Fruit fly (Drosophila melanogaster) whole organism, embryonic: ENCODE results near the gene CG11458.

Experiments
- Atf3 ChIP-seq: fragments of 200-800 bp; sonication (Bioruptor generic); optimal IDR thresholded peaks from 3 replicates; lab custom pipeline; 2016; ENCODE audit warnings: missing biosample characterization, missing genetic modification characterization
- Bdp1 ChIP-seq: fragments of 200-800 bp; sonication (Bioruptor generic); optimal IDR thresholded peaks from 3 replicates; lab custom pipeline; 2016; ENCODE audit warnings: missing biosample characterization, missing genetic modification characterization
- BtbVII ChIP-seq: fragments of 200-800 bp; sonication (Bioruptor generic); optimal IDR thresholded peaks from 3 replicates; lab custom pipeline; 2017; ENCODE audit warnings: missing biosample characterization, mild to moderate bottlenecking, missing genetic modification characterization
- CG10209 ChIP-seq: fragments of 200-800 bp; sonication (Bioruptor generic); optimal IDR thresholded peaks from 3 replicates; lab custom pipeline; 2017; ENCODE audit warnings: missing biosample characterization, mild to moderate bottlenecking, missing genetic modification characterization, missing genetic modification reagents
- CG10654 ChIP-seq: fragments of 200-800 bp; sonication (Bioruptor generic); optimal IDR thresholded peaks from 2 replicates; lab custom pipeline; 2016; ENCODE audit warnings: missing biosample characterization, missing genetic modification characterization
- CG13123 ChIP-seq: fragments of 200-800 bp; sonication (Bioruptor generic); optimal IDR thresholded peaks from 2 replicates; lab custom pipeline; 2016; ENCODE audit warnings: missing biosample characterization, missing genetic modification characterization
- CG15601 ChIP-seq: fragments of 200-800 bp; sonication (Bioruptor generic); optimal IDR thresholded peaks from 3 replicates; lab custom pipeline; 2019; ENCODE audit warnings: missing biosample characterization, mild to moderate bottlenecking, missing genetic modification characterization, moderate library complexity
- CG1603 ChIP-seq: fragments of 200-800 bp; sonication (Bioruptor generic); optimal IDR thresholded peaks from 2 replicates; lab custom pipeline; 2019; ENCODE audit warnings: missing biosample characterization, mild to moderate bottlenecking, missing genetic modification characterization, moderate library complexity
- CG17359 ChIP-seq: fragments of 200-800 bp; sonication (Bioruptor generic); optimal IDR thresholded peaks from 3 replicates; lab custom pipeline; 2018; ENCODE audit warnings: missing biosample characterization, mild to moderate bottlenecking, missing genetic modification characterization, moderate library complexity
- CG18262 ChIP-seq: fragments of 200-800 bp; optimal IDR thresholded peaks from 3 replicates; lab custom pipeline; 2019; ENCODE audit warnings: missing biosample characterization, mild to moderate bottlenecking, missing genetic modification characterization, moderate library complexity
- CG31365 ChIP-seq: fragments of 200-800 bp; sonication (Bioruptor generic); optimal IDR thresholded peaks from 2 replicates; lab custom pipeline; 2018; ENCODE audit warnings: missing biosample characterization, mild to moderate bottlenecking, missing genetic modification characterization
- CG3407 ChIP-seq: fragments of 200-800 bp; sonication (Bioruptor generic); optimal IDR thresholded peaks from 2 replicates; lab custom pipeline; 2018; ENCODE audit warnings: missing biosample characterization, mild to moderate bottlenecking, missing genetic modification characterization
- CG4328 ChIP-seq: fragments of 200-800 bp; sonication (Bioruptor generic); optimal IDR thresholded peaks from 3 replicates; lab custom pipeline; 2017; ENCODE audit warnings: missing biosample characterization, missing genetic modification reagents, missing genetic modification characterization
- CG6683 ChIP-seq: fragments of 200-800 bp; sonication (Bioruptor generic); optimal IDR thresholded peaks from 2 replicates; lab custom pipeline; 2017; ENCODE audit warnings: missing biosample characterization, mild to moderate bottlenecking, missing genetic modification characterization, missing genetic modification reagents
- CG6813 ChIP-seq: fragments of 200-800 bp; sonication (Bioruptor generic); optimal IDR thresholded peaks from 2 replicates; lab custom pipeline; 2017; ENCODE audit warnings: missing biosample characterization, missing genetic modification characterization, mild to moderate bottlenecking, moderate library complexity, missing genetic modification reagents
- CG7271 ChIP-seq: fragments of 200-800 bp; sonication (Bioruptor generic); optimal IDR thresholded peaks from 2 replicates; lab custom pipeline; 2018; ENCODE audit warnings: missing biosample characterization, mild to moderate bottlenecking, missing genetic modification characterization, moderate library complexity
- CG8388 ChIP-seq: fragments of 200-800 bp; sonication (Bioruptor generic); optimal IDR thresholded peaks from 2 replicates; lab custom pipeline; 2019; ENCODE audit warnings: missing biosample characterization, mild to moderate bottlenecking, missing genetic modification characterization, moderate library complexity
- CG9817 ChIP-seq: fragments of 200-800 bp; sonication (Bioruptor generic); optimal IDR thresholded peaks from 2 replicates; lab custom pipeline; 2018; ENCODE audit warnings: missing biosample characterization, mild to moderate bottlenecking, missing genetic modification characterization, moderate library complexity
- CHES-1-like ChIP-seq: fragments of 200-800 bp; sonication (Bioruptor generic); optimal IDR thresholded peaks from 2 replicates; lab custom pipeline; 2016; ENCODE audit warnings: missing biosample characterization, missing genetic modification characterization
- D ChIP-seq, 2 experiments: fragments of 200-800 bp in 1 of 2; fragments of >200 bp in 1 of 2; sonication (Bioruptor generic) in 1 of 2; optimal IDR thresholded peaks; 2 replicates in 1 of 2; 3 replicates in 1 of 2; lab custom pipeline; 2017; ENCODE audit warnings: mild to moderate bottlenecking in 1 of 2, missing biosample characterization in 1 of 2, missing genetic modification characterization in 1 of 2, missing genetic modification reagents in 1 of 2
- D19A ChIP-seq: fragments of 200-800 bp; optimal IDR thresholded peaks from 3 replicates; lab custom pipeline; 2019; ENCODE audit warnings: missing biosample characterization, mild to moderate bottlenecking, missing genetic modification characterization, moderate library complexity
- GATAe ChIP-seq: fragments of 200-800 bp; sonication (Bioruptor generic); conservative IDR thresholded peaks from 2 replicates; pipeline ENCODE4 v1.3.6; 2022; ENCODE audit warnings: missing biosample characterization, missing genetic modification characterization
- Hey ChIP-seq: fragments of 200-800 bp; sonication (Bioruptor generic); optimal IDR thresholded peaks from 3 replicates; lab custom pipeline; 2018; ENCODE audit warnings: missing biosample characterization, mild to moderate bottlenecking, missing genetic modification characterization
- Hr51 ChIP-seq, 2 experiments: fragments of 200-800 bp; sonication (Bioruptor generic); optimal IDR thresholded peaks; 2 replicates in 1 of 2; 3 replicates in 1 of 2; lab custom pipeline; 2016 to 2018; ENCODE audit warnings: missing biosample characterization in 2 of 2, missing genetic modification characterization in 2 of 2, mild to moderate bottlenecking in 1 of 2, moderate library complexity in 1 of 2
- Opbp ChIP-seq: fragments of 200-800 bp; sonication (Bioruptor generic); IDR thresholded peaks from 3 replicates; pipeline ENCODE4 v1.3.6; 2022; ENCODE audit warnings: missing biosample characterization, missing genetic modification characterization; ENCODE audit not compliant: partially characterized antibody
- Side ChIP-seq: fragments of 200-800 bp; sonication (Bioruptor generic); optimal IDR thresholded peaks from 2 replicates; lab custom pipeline; 2016; ENCODE audit warnings: missing biosample characterization, missing genetic modification characterization
- Sox100B ChIP-seq: fragments of 200-800 bp; sonication (Bioruptor generic); optimal IDR thresholded peaks from 3 replicates; lab custom pipeline; 2018; ENCODE audit warnings: missing biosample characterization, mild to moderate bottlenecking, missing genetic modification characterization
- ac ChIP-seq: fragments of 200-800 bp; sonication (Bioruptor generic); optimal IDR thresholded peaks from 3 replicates; lab custom pipeline; 2017; ENCODE audit warnings: missing biosample characterization, mild to moderate bottlenecking, missing genetic modification characterization
- ara ChIP-seq: fragments of 200-800 bp; sonication (Bioruptor generic); IDR thresholded peaks from 2 replicates; pipeline ENCODE4 v1.3.6; 2022; ENCODE audit warnings: missing biosample characterization, missing genetic modification characterization
- az2 ChIP-seq: fragments of 200-800 bp; sonication (Bioruptor generic); optimal IDR thresholded peaks from 3 replicates; lab custom pipeline; 2016; ENCODE audit warnings: missing biosample characterization, missing genetic modification characterization
- bowl ChIP-seq: fragments of 200-800 bp; sonication (Bioruptor generic); IDR thresholded peaks from 2 replicates; pipeline ENCODE4 v1.3.6; 2022; ENCODE audit warnings: missing biosample characterization, missing genetic modification characterization
- cad ChIP-seq: fragments of >200 bp; optimal IDR thresholded peaks from 2 replicates; lab custom pipeline; 2017; ENCODE audit warnings: missing biosample characterization, missing genetic modification characterization
- caup ChIP-seq: fragments of 200-800 bp; sonication (Bioruptor generic); optimal IDR thresholded peaks from 3 replicates; lab custom pipeline; 2017; ENCODE audit warnings: missing biosample characterization, mild to moderate bottlenecking, missing genetic modification characterization, moderate library complexity; ENCODE audit not compliant: severe bottlenecking
- chif ChIP-seq, 2 experiments: fragments of 200-800 bp; sonication (Bioruptor generic); optimal IDR thresholded peaks; 3 replicates each; lab custom pipeline; 2016; ENCODE audit warnings: missing biosample characterization in 2 of 2, missing genetic modification characterization in 2 of 2
- ci ChIP-seq: fragments of 200-800 bp; sonication (Bioruptor generic); IDR thresholded peaks from 3 replicates; pipeline ENCODE4 v1.3.6; 2022; ENCODE audit warnings: missing biosample characterization, missing genetic modification characterization
- crp ChIP-seq, 2 experiments: fragments of 200-800 bp; sonication (Bioruptor generic); optimal IDR thresholded peaks; 2 replicates in 1 of 2; 3 replicates in 1 of 2; lab custom pipeline; 2017; ENCODE audit warnings: missing biosample characterization in 2 of 2, missing genetic modification characterization in 2 of 2, mild to moderate bottlenecking in 1 of 2, moderate library complexity in 1 of 2
- dmrt11E ChIP-seq: fragments of 200-800 bp; sonication (Bioruptor generic); optimal IDR thresholded peaks from 3 replicates; lab custom pipeline; 2018; ENCODE audit warnings: missing biosample characterization, mild to moderate bottlenecking, missing genetic modification characterization, moderate library complexity
- ems ChIP-seq: fragments of 200-800 bp; sonication (Bioruptor generic); optimal IDR thresholded peaks from 3 replicates; lab custom pipeline; 2016; ENCODE audit warnings: missing biosample characterization, missing genetic modification characterization
- eve ChIP-seq, 2 experiments: fragments of >200 bp; optimal IDR thresholded peaks; 2 replicates each; lab custom pipeline; 2017; ENCODE audit warnings: missing biosample characterization in 2 of 2, missing genetic modification characterization in 2 of 2
- fd96Cb ChIP-seq: fragments of 200-800 bp; sonication (Bioruptor generic); optimal IDR thresholded peaks from 2 replicates; lab custom pipeline; 2018; ENCODE audit warnings: missing biosample characterization, mild to moderate bottlenecking, missing genetic modification characterization, moderate library complexity
- lab ChIP-seq: fragments of 200-800 bp; sonication (Bioruptor generic); optimal IDR thresholded peaks from 3 replicates; lab custom pipeline; 2017; ENCODE audit warnings: missing biosample characterization, missing genetic modification characterization, mild to moderate bottlenecking, moderate library complexity, missing genetic modification reagents
- lola ChIP-seq, 3 experiments: fragments of >200 bp in 2 of 3; fragments of 200-800 bp in 1 of 3; sonication (Bioruptor generic) in 1 of 3; optimal IDR thresholded peaks; 2 replicates each; lab custom pipeline; 2017 to 2019; ENCODE audit warnings: missing biosample characterization in 3 of 3, missing genetic modification characterization in 3 of 3, mild to moderate bottlenecking in 1 of 3, moderate library complexity in 1 of 3
- lov ChIP-seq, 2 experiments: fragments of 200-800 bp in 1 of 2; fragments of >200 bp in 1 of 2; sonication (Bioruptor generic) in 1 of 2; IDR thresholded peaks in 1 of 2; optimal IDR thresholded peaks in 1 of 2; 2 replicates in 1 of 2; 3 replicates in 1 of 2; pipeline versions ENCODE4 v1.3.6 to Lab custom; 2017 to 2022; ENCODE audit warnings: missing biosample characterization in 1 of 2, missing genetic modification characterization in 1 of 2
- nerfin-1 ChIP-seq: fragments of 200-800 bp; sonication (Bioruptor generic); optimal IDR thresholded peaks from 3 replicates; lab custom pipeline; 2019; ENCODE audit warnings: missing biosample characterization, mild to moderate bottlenecking, missing genetic modification characterization, moderate library complexity
- odd ChIP-seq: fragments of 200-800 bp; sonication (Bioruptor generic); optimal IDR thresholded peaks from 2 replicates; lab custom pipeline; 2017; ENCODE audit warnings: missing biosample characterization, mild to moderate bottlenecking, missing genetic modification characterization
- otp ChIP-seq: fragments of 200-800 bp; sonication (Bioruptor generic); IDR thresholded peaks from 3 replicates; pipeline ENCODE4, ENCODE4 v1.3.6; 2022; ENCODE audit warnings: missing biosample characterization, missing genetic modification characterization
- repo ChIP-seq: fragments of 200-800 bp; sonication (Bioruptor generic); optimal IDR thresholded peaks from 2 replicates; lab custom pipeline; 2016; ENCODE audit warnings: missing biosample characterization, missing genetic modification characterization
- so ChIP-seq: fragments of 200-800 bp; sonication (Bioruptor generic); IDR thresholded peaks from 3 replicates; pipeline ENCODE4 v1.3.6; 2022; ENCODE audit warnings: missing biosample characterization, missing genetic modification characterization

The CG11458 gene

DNA sequence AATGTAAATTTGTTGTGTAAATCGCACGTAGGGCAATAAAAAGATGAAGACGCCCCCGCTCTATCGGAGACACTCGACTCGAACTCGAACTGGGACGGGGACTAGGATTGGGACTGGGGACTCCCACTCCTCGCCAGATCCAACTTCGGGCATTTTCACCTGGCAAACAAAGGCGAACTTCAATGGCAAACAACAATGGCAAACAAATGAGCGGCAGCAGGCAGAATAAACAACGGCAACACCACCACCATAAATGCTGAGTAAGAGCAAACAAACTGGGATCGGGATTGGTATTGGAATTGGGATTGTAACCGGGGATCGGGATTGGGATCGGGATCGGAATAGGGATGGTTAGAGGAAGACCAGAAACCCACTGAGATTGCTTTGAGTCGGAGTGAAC lies 38.6 kb downstream of the CG11458 start:
- TF ChIP-seq CG15601 (peak; percentile 47), nerfin-1 (tag; lab: Kevin White, UChicago) (no peak), CG3407 (GFP tag; lab: Kevin White, UChicago) (peak; percentile 76), CG31365 (tag; lab: Kevin White, UChicago) (peak; percentile 9), repo (GFP tag; lab: Kevin White, UChicago) (peak; percentile 5), D19A (tag; lab: Kevin White, UChicago) (peak; percentile 21), so (peak; percentile 51; the same call in 1 of the 3 replicates), lov (optimal IDR thresholded peaks at IDR 0.05; lab: Kevin White, UChicago) (no peak), lov (GFP tag; IDR thresholded peaks at IDR 0.05; lab: Robert Waterston, UW) (peak; percentile 71; the same call in 2 of the 3 replicates), Hey (tag; lab: Kevin White, UChicago) (peak; percentile 25), Hr51 (GFP tag; optimal IDR thresholded peaks at IDR 0.05; lab: Kevin White, UChicago) (peak in 1 of 2 experiments; percentile 42), Sox100B (GFP tag; lab: Kevin White, UChicago) (peak; percentile 39), ara (GFP tag; lab: Robert Waterston, UW) (peak; percentile 43; the same call in 1 of the 2 replicates), az2 (GFP tag; lab: Kevin White, UChicago) (no peak), lola (GFP tag; optimal IDR thresholded peaks at IDR 0.05; lab: Kevin White, UChicago) (peak in 1 of 3 experiments; percentile 26), chif (GFP tag; optimal IDR thresholded peaks at IDR 0.05; lab: Kevin White, UChicago) (peak in 1 of 2 experiments; percentile 45), ci (GFP tag; lab: Robert Waterston, UW) (peak; percentile 61; the same call in 2 of the 3 replicates), D (optimal IDR thresholded peaks at IDR 0.05; lab: Kevin White, UChicago) (no peak), D (GFP tag; optimal IDR thresholded peaks at IDR 0.05; lab: Kevin White, UChicago) (peak; percentile 58), BtbVII (GFP tag; lab: Kevin White, UChicago) (no peak), CG7271 (tag; lab: Kevin White, UChicago) (no peak), bowl (GFP tag; lab: Robert Waterston, UW) (no peak), GATAe (GFP tag; lab: Robert Waterston, UW) (no peak), cad (GFP tag; lab: Kevin White, UChicago) (no peak), CG17359 (tag; lab: Kevin White, UChicago) (peak; percentile 34), CG4328 (GFP tag; lab: Kevin White, UChicago) (peak; percentile 41), Bdp1 (GFP tag; lab: Kevin White, UChicago) (peak; percentile 40), CG8388 (GFP tag; lab: Kevin White, UChicago) (peak; percentile 6), CG6813 (GFP tag; lab: Kevin White, UChicago) (peak; percentile 70), odd (GFP tag; lab: Kevin White, UChicago) (peak; percentile 48), CG9817 (tag; lab: Kevin White, UChicago) (no peak), otp (peak; percentile 75), fd96Cb (no peak), Atf3 (GFP tag; lab: Kevin White, UChicago) (peak; percentile 9), CG10209 (GFP tag; lab: Kevin White, UChicago) (peak; percentile 60), CG10654 (GFP tag; lab: Kevin White, UChicago) (peak; percentile 15), CG13123 (GFP tag; lab: Kevin White, UChicago) (peak; percentile 14), Opbp (GFP tag; lab: Robert Waterston, UW) (no peak), crp (GFP tag; optimal IDR thresholded peaks at IDR 0.05; lab: Kevin White, UChicago) (no peak), ems (GFP tag; lab: Kevin White, UChicago) (no peak), CG1603 (tag; lab: Kevin White, UChicago) (peak; percentile 66), CG6683 (GFP tag; lab: Kevin White, UChicago) (no peak), CG18262 (tag; lab: Kevin White, UChicago) (peak; percentile 33), CHES-1-like (GFP tag; lab: Kevin White, UChicago) (peak; percentile 8), caup (GFP tag; lab: Kevin White, UChicago) (peak; percentile 8), lab (peak; percentile 8), dmrt11E (tag; lab: Kevin White, UChicago) (peak; percentile 53), eve (GFP tag; optimal IDR thresholded peaks at IDR 0.05; lab: Kevin White, UChicago) (no peak), Side (peak; percentile 29), ac (GFP tag; lab: Kevin White, UChicago) (peak; percentile 67)
